Comparison of ENCODE assay signal across 5 fruit fly cellular contexts in genomic region chr3R:19641058-19641457, dm6.
TF ChIP-seq lines count a peak whose summit lies in the region.

No protein-coding gene starts in this region.

- no peak for TF ChIP-seq CTCF in whole organism, embryonic (GFP tag; optimal IDR thresholded peaks at IDR 0.05; lab: Kevin White, UChicago)

TF ChIP-seq in whole organism, adult, 20 proteins besides CTCF, POLR2A, EP300 and RAD21:
- peak; percentile 32 for TF ChIP-seq bab1 (GFP tag; optimal IDR thresholded peaks at IDR 0.05; lab: Kevin White, UChicago)
- TF ChIP-seq Mnt (GFP tag; optimal IDR thresholded peaks at IDR 0.05; lab: Kevin White, UChicago), result peak; percentile 98
- no peak for TF ChIP-seq CG5204 (GFP tag; optimal IDR thresholded peaks at IDR 0.05; lab: Kevin White, UChicago)
- no peak for TF ChIP-seq kay (GFP tag; lab: Kevin White, UChicago; ENCODE audit: borderline replicate concordance)
- peak; percentile 91 for TF ChIP-seq cic (GFP tag; optimal IDR thresholded peaks at IDR 0.05; lab: Kevin White, UChicago)
- TF ChIP-seq ovo (GFP tag; optimal IDR thresholded peaks at IDR 0.05; lab: Kevin White, UChicago), result peak; percentile 100
- TF ChIP-seq CG7045 (GFP tag; optimal IDR thresholded peaks at IDR 0.05; lab: Kevin White, UChicago), result no peak
- no peak for TF ChIP-seq CG11617 (GFP tag; optimal IDR thresholded peaks at IDR 0.05; lab: Kevin White, UChicago)
- TF ChIP-seq CG7101 (tag; optimal IDR thresholded peaks at IDR 0.05; lab: Kevin White, UChicago), result no peak
- TF ChIP-seq cnc (optimal IDR thresholded peaks at IDR 0.05; lab: Kevin White, UChicago), result no peak
- TF ChIP-seq CG12768 (GFP tag; optimal IDR thresholded peaks at IDR 0.05; lab: Kevin White, UChicago), result peak; percentile 9
- no peak for TF ChIP-seq CG1620 (GFP tag; optimal IDR thresholded peaks at IDR 0.05; lab: Kevin White, UChicago)
- TF ChIP-seq toe (GFP tag; optimal IDR thresholded peaks at IDR 0.05; lab: Kevin White, UChicago), result peak; percentile 9
- TF ChIP-seq CG14711 (tag; optimal IDR thresholded peaks at IDR 0.05; lab: Kevin White, UChicago), result no peak
- no peak for TF ChIP-seq Hr96 (GFP tag; optimal IDR thresholded peaks at IDR 0.05; lab: Kevin White, UChicago)
- TF ChIP-seq tj (GFP tag; optimal IDR thresholded peaks at IDR 0.05; lab: Kevin White, UChicago), result no peak
- TF ChIP-seq Clk (GFP tag; optimal IDR thresholded peaks at IDR 0.05; lab: Kevin White, UChicago), result no peak
- peak; percentile 85 for TF ChIP-seq pad (GFP tag; optimal IDR thresholded peaks at IDR 0.05; lab: Kevin White, UChicago)

TF ChIP-seq in whole organism, embryonic, 481 proteins besides CTCF, POLR2A, EP300 and RAD21 (continues in another document):
- TF ChIP-seq cato (GFP tag; optimal IDR thresholded peaks at IDR 0.05; lab: Kevin White, UChicago; ENCODE audit: borderline replicate concordance), result no peak
- TF ChIP-seq tll (GFP tag; optimal IDR thresholded peaks at IDR 0.05; lab: Kevin White, UChicago), result no peak
- TF ChIP-seq so (GFP tag; IDR thresholded peaks at IDR 0.05; lab: Robert Waterston, UW), result 0 out of 3 replicates have a peak, but pooled peaks have one; percentile 46
- TF ChIP-seq CG32532 (GFP tag; IDR thresholded peaks at IDR 0.05; lab: Robert Waterston, UW), result peak; percentile 39; the same call in 1 of the 2 replicates
- no peak for TF ChIP-seq Nf-YC (tag; optimal IDR thresholded peaks at IDR 0.05; lab: Kevin White, UChicago)
- TF ChIP-seq hbn (GFP tag; IDR thresholded peaks at IDR 0.05; lab: Robert Waterston, UW; ENCODE audit: partially characterized antibody), result 0 out of 2 replicates have a peak, but pooled peaks have one; percentile 45
- no peak for TF ChIP-seq Bdp1 (GFP tag; optimal IDR thresholded peaks at IDR 0.05; lab: Kevin White, UChicago)
- peak; percentile 80 for TF ChIP-seq Med (GFP tag; lab: Kevin White, UChicago)
- peak; percentile 68 for TF ChIP-seq sqz (GFP tag; optimal IDR thresholded peaks at IDR 0.05; lab: Kevin White, UChicago)
- peak; percentile 4 for TF ChIP-seq tap (tag; optimal IDR thresholded peaks at IDR 0.05; lab: Kevin White, UChicago)
- no peak for TF ChIP-seq CG9215 (GFP tag; IDR thresholded peaks at IDR 0.05; lab: Robert Waterston, UW)
- no peak for TF ChIP-seq Xbp1 (GFP tag; optimal IDR thresholded peaks at IDR 0.05; lab: Kevin White, UChicago)
- peak; percentile 51 to 89 for TF ChIP-seq crp (GFP tag; optimal IDR thresholded peaks at IDR 0.05; lab: Kevin White, UChicago)
- peak; percentile 32 for TF ChIP-seq CG8359 (GFP tag; optimal IDR thresholded peaks at IDR 0.05; lab: Kevin White, UChicago; ENCODE audit: borderline replicate concordance)
- TF ChIP-seq CG34422 (GFP tag; IDR thresholded peaks at IDR 0.05; lab: Robert Waterston, UW), result peak; percentile 69; the same call in 1 of the 3 replicates
- peak; percentile 36 for TF ChIP-seq ewg (GFP tag; optimal IDR thresholded peaks at IDR 0.05; lab: Kevin White, UChicago)
- TF ChIP-seq ttk (GFP tag; IDR thresholded peaks at IDR 0.05; lab: Robert Waterston, UW), result peak; percentile 50; the same call in 1 of the 2 replicates

TF ChIP-seq in whole organism, prepupa, 60 proteins besides CTCF, POLR2A, EP300 and RAD21:
- TF ChIP-seq achi (GFP tag; optimal IDR thresholded peaks at IDR 0.05; lab: Kevin White, UChicago) (peak; percentile 0), fd59A (GFP tag; optimal IDR thresholded peaks at IDR 0.05; lab: Kevin White, UChicago) (no peak), CG31627 (GFP tag; optimal IDR thresholded peaks at IDR 0.05; lab: Kevin White, UChicago) (no peak), CG6854 (GFP tag; optimal IDR thresholded peaks at IDR 0.05; lab: Kevin White, UChicago) (peak; percentile 22), svp (GFP tag; lab: Kevin White, UChicago) (peak; percentile 83), CG6808 (GFP tag; optimal IDR thresholded peaks at IDR 0.05; lab: Kevin White, UChicago) (no peak), eg (GFP tag; IDR thresholded peaks at IDR 0.05; lab: Robert Waterston, UW) (peak; percentile 32; the same call in 1 of the 3 replicates), CG16779 (tag; optimal IDR thresholded peaks at IDR 0.05; lab: Kevin White, UChicago) (peak; percentile 23), CG9139 (GFP tag; optimal IDR thresholded peaks at IDR 0.05; lab: Kevin White, UChicago) (peak; percentile 43), Sox102F (GFP tag; optimal IDR thresholded peaks at IDR 0.05; lab: Kevin White, UChicago) (peak; percentile 16), CG6163 (GFP tag; IDR thresholded peaks at IDR 0.05; lab: Robert Waterston, UW) (peak; percentile 56; the same call in 2 of the 3 replicates), CG7368 (GFP tag; optimal IDR thresholded peaks at IDR 0.05; lab: Kevin White, UChicago) (no peak), ss (GFP tag; optimal IDR thresholded peaks at IDR 0.05; lab: Kevin White, UChicago) (no peak), Eip78C (GFP tag; lab: Kevin White, UChicago) (peak; percentile 72), dsx (GFP tag; optimal IDR thresholded peaks at IDR 0.05; lab: Kevin White, UChicago; ENCODE audit: poor library complexity, severe bottlenecking) (no peak), CG3919 (GFP tag; optimal IDR thresholded peaks at IDR 0.05; lab: Kevin White, UChicago) (peak; percentile 29), CG8119 (GFP tag; IDR thresholded peaks at IDR 0.05; lab: Robert Waterston, UW) (0 out of 3 replicates have a peak, but pooled peaks have one; percentile 12)

TF ChIP-seq in whole organism, pupa, 21 proteins besides CTCF, POLR2A, EP300 and RAD21:
- TF ChIP-seq CG34367 (tag; optimal IDR thresholded peaks at IDR 0.05; lab: Kevin White, UChicago) (no peak), CG4496 (GFP tag; IDR thresholded peaks at IDR 0.05; lab: Robert Waterston, UW) (peak; percentile 75), CG32121 (GFP tag; IDR thresholded peaks at IDR 0.05; lab: Robert Waterston, UW) (peak; percentile 40; the same call in 1 of the 2 replicates), gl (tag; optimal IDR thresholded peaks at IDR 0.05; lab: Kevin White, UChicago) (no peak), CG12605 (GFP tag; IDR thresholded peaks at IDR 0.05; lab: Robert Waterston, UW) (peak; percentile 30; the same call in 1 of the 2 replicates), CG13204 (GFP tag; optimal IDR thresholded peaks at IDR 0.05; lab: Kevin White, UChicago) (peak; percentile 17), rn (GFP tag; IDR thresholded peaks at IDR 0.05; lab: Robert Waterston, UW) (no peak), EcR (GFP tag; optimal IDR thresholded peaks at IDR 0.05; lab: Kevin White, UChicago) (peak; percentile 77)

TF ChIP-seq in whole organism, wandering third instar larva, 38 proteins besides CTCF, POLR2A, EP300 and RAD21:
- TF ChIP-seq Dif (GFP tag; optimal IDR thresholded peaks at IDR 0.05; lab: Kevin White, UChicago; ENCODE audit: partially characterized antibody) (peak; percentile 12), Rel (GFP tag; optimal IDR thresholded peaks at IDR 0.05; lab: Kevin White, UChicago) (no peak), Rel (tag; optimal IDR thresholded peaks at IDR 0.05; lab: Kevin White, UChicago) (peak; percentile 93), br (GFP tag; optimal IDR thresholded peaks at IDR 0.05; lab: Kevin White, UChicago) (peak; percentile 30), dl (GFP tag; optimal IDR thresholded peaks at IDR 0.05; lab: Kevin White, UChicago; ENCODE audit: insufficient read depth in 1 of 2, partially characterized antibody in 2 of 2) (peak; percentile 54 to 55), CG9705 (GFP tag; optimal IDR thresholded peaks at IDR 0.05; lab: Kevin White, UChicago) (no peak)
